Worm (Caenorhabditis elegans): ENCODE data around the gene C04E6.12.

The C04E6.12 gene

DNA sequence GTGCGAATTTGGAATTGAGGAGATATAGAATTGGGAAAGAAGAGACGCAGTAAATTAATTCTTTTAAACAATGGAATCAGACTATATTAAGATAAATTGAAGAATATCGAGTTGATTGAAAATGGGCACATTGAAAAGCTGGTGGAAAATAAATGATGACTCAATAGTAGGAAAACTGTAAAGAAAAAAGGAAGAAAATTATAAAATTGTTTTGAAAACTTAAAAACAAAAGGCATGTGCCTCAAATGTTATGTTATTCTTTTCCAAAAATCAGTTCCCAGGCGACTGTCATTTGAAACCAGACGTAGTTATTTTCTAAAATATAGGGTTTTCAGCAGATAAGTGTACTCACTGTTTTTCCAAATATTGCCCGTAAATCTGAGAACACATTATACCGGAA is at the start of gene C04E6.12:
Gene C04E6.12, minus strand, starts transcription at position 101 of the 400 bp plus-strand sequence.
- TF ChIP-seq nhr-2 (tag; optimal IDR thresholded peaks at IDR 0.05) (no peak), nhr-76 (tag; optimal IDR thresholded peaks at IDR 0.05) (no peak), unc-120 (tag; optimal IDR thresholded peaks at IDR 0.05; ENCODE audit: poor library complexity, severe bottlenecking) (no peak), unc-62 (GFP tag; optimal IDR thresholded peaks at IDR 0.05) (no peak), zip-8 (tag; optimal IDR thresholded peaks at IDR 0.05) (no peak), unc-39 (tag; optimal IDR thresholded peaks at IDR 0.05) (no peak), blmp-1 (tag; optimal IDR thresholded peaks at IDR 0.05) (no peak), ham-2 (GFP tag; optimal IDR thresholded peaks at IDR 0.05) (no peak), M03D4.4 (tag; optimal IDR thresholded peaks at IDR 0.05) (no peak), ztf-11 (tag; optimal IDR thresholded peaks at IDR 0.05) (no peak), hlh-1 (tag; optimal IDR thresholded peaks at IDR 0.05) (no peak), snpc-4 (tag; optimal IDR thresholded peaks at IDR 0.05) (no peak)

DNA sequence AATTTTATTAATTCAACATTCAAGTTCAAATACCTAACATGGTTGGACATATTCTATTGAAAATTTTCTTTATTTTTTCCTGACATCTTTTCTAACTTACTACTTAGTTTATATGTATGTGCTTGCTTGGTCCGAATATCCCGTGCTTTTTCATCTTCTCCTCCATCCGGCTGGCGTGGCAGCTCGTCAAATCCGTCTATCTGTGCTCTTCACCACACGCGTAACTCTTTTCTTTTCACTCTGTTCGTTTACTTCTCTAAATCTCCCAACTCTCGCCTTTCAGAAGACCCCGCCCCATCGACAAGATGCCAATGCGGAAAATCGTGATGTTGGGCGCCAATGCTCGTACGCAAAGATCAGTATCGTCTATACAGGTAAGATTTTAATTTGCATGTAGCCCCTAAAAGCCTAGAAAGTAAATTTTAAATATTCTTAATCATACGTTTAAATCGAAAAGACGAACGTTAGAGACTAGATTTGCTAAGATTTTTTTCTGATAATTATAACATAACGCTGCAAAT is 44.9 kb upstream of the C04E6.12 start:
- TF ChIP-seq unc-120 (tag; optimal IDR thresholded peaks at IDR 0.05; ENCODE audit: poor library complexity, severe bottlenecking) = peak; percentile 52
- TF ChIP-seq unc-62 (GFP tag; optimal IDR thresholded peaks at IDR 0.05) = peak; percentile 49
- no peak for TF ChIP-seq snpc-4 (tag; optimal IDR thresholded peaks at IDR 0.05)

DNA sequence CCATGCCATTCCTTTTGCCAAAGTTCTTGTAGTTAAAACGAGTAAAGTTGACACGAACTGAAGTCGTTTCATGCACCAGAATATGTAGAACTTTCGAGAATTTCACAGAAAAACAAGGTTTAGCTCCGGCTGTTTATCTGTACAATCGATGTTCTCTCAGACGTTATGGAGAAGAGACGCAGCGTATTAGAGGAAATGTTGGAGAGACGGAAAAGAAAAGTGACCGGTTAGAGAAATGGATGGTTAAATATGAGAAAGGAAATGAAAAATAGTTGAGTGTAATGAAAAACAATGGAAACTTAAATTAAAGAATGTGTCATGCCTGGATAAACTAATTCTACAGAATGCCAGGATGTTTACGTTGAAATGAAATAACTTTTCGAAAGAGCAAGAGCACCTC is 43.9 kb upstream of the C04E6.12 start, which contains the start of gene pcm-1:
Gene pcm-1, minus strand, starts transcription at position 187 of the 400 bp plus-strand sequence.
- TF ChIP-seq ces-1 (GFP tag; optimal IDR thresholded peaks at IDR 0.05) = peak; percentile 47
- TF ChIP-seq nhr-2 (tag; optimal IDR thresholded peaks at IDR 0.05) = no peak
- no peak for TF ChIP-seq sptf-1 (tag; optimal IDR thresholded peaks at IDR 0.05)

DNA sequence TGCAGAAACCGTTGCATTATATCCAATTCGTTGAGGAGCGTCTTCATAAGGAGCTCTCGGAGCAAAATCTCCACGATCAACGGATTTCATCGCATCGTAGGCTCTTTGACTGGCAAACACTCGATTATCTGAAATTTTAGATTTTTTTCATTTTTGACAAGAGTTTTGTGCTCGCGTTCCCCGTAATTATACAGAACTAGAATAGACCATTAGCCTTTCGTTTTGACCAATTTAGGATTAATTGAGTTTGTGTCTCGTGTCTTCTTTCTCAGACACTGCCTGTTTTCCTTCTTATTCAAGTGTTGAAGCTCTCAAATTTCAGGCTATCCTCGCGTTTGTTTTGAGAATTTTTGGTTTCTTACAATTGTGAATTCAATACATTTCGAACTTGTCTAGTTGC is 43.3 kb upstream of the C04E6.12 start:
- TF ChIP-seq ces-1 (GFP tag; optimal IDR thresholded peaks at IDR 0.05) = peak; percentile 71
- no peak for TF ChIP-seq ztf-11 (tag; optimal IDR thresholded peaks at IDR 0.05)

DNA sequence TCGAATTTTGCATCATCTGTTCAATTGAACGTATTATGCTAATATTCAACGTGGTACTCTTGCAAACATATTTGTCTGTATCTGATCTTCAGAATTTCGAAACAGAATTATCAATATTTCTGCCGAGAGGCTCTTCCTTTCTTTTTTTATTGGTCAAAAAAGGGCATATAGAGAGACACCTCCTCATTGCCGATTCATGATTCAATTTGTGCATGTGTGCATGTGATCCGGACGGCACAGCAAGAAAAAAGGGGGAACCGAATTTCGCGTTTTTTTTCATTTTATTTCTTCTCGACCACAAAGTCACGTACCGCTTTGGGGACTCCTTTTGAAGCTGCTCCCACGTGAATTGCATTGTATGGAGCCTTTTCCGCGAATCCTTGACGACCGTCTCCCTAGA is 41.7 kb upstream of the C04E6.12 start, which contains the start of gene mcp-1:
Gene mcp-1, plus strand, starts transcription at position 292 of the 400 bp plus-strand sequence.
- TF ChIP-seq lin-13 (tag; optimal IDR thresholded peaks at IDR 0.05) = no peak
- TF ChIP-seq ces-1 (GFP tag; optimal IDR thresholded peaks at IDR 0.05) = no peak
- TF ChIP-seq lin-32 (GFP tag; optimal IDR thresholded peaks at IDR 0.05) = no peak
- TF ChIP-seq hlh-1 (tag; optimal IDR thresholded peaks at IDR 0.05) = no peak
- TF ChIP-seq sem-2 (GFP tag; optimal IDR thresholded peaks at IDR 0.05) = no peak
- no peak for TF ChIP-seq ceh-83 (GFP tag; optimal IDR thresholded peaks at IDR 0.05)
- TF ChIP-seq cnd-1 (tag; optimal IDR thresholded peaks at IDR 0.05) = no peak
- TF ChIP-seq unc-39 (tag; optimal IDR thresholded peaks at IDR 0.05) = no peak

DNA sequence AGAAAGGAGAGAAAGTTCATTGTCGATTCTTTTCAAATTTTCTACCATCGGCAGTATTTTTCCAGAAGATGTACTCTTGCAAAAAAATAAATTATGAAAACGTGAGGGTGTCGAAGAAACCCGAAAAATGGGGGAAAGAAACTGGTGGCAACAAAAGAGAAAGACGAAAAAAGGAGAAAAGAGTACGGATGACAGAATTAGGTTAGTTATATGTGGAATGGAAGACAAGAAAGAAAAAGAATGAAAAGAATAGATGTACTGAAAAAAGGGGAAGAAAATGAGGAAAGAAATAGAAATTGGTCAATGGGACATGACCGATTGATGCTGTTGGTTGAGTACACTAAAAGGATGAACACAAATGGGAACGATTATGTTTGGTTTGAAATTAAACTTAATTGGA is 35.8 kb upstream of the C04E6.12 start:
- TF ChIP-seq ces-1 (GFP tag; optimal IDR thresholded peaks at IDR 0.05) = peak; percentile 69
- no peak for TF ChIP-seq nhr-237 (tag; optimal IDR thresholded peaks at IDR 0.05)
- no peak for TF ChIP-seq elt-3 (tag; optimal IDR thresholded peaks at IDR 0.05)
- no peak for TF ChIP-seq ztf-11 (tag; optimal IDR thresholded peaks at IDR 0.05)
- no peak for TF ChIP-seq cnd-1 (tag; optimal IDR thresholded peaks at IDR 0.05)
- no peak for TF ChIP-seq unc-120 (tag; optimal IDR thresholded peaks at IDR 0.05; ENCODE audit: poor library complexity, severe bottlenecking)
- no peak for TF ChIP-seq ceh-83 (GFP tag; optimal IDR thresholded peaks at IDR 0.05)

ce11 chrV:5954747-5955146 is 35.0 kb upstream of the C04E6.12 start, which contains the start of gene M03F8.6:
Gene M03F8.6 (minus strand): TSS chrV:5954847.
- TF ChIP-seq zip-8 (tag; optimal IDR thresholded peaks at IDR 0.05) (no peak), unc-39 (tag; optimal IDR thresholded peaks at IDR 0.05) (no peak), ztf-11 (tag; optimal IDR thresholded peaks at IDR 0.05) (no peak), bed-3 (GFP tag; optimal IDR thresholded peaks at IDR 0.05) (no peak), flh-1 (GFP tag; optimal IDR thresholded peaks at IDR 0.05) (no peak), pha-4 (tag; optimal IDR thresholded peaks at IDR 0.05) (no peak), drap-1 (GFP tag; optimal IDR thresholded peaks at IDR 0.05) (no peak), elt-3 (tag; optimal IDR thresholded peaks at IDR 0.05) (no peak), lin-13 (tag; optimal IDR thresholded peaks at IDR 0.05) (no peak), sptf-1 (tag; optimal IDR thresholded peaks at IDR 0.05) (no peak), M03D4.4 (tag; optimal IDR thresholded peaks at IDR 0.05) (no peak), tbx-8 (GFP tag; optimal IDR thresholded peaks at IDR 0.05) (no peak), mep-1 (tag; optimal IDR thresholded peaks at IDR 0.05) (no peak), mab-5 (tag; optimal IDR thresholded peaks at IDR 0.05) (no peak), ceh-83 (GFP tag; optimal IDR thresholded peaks at IDR 0.05) (no peak), nhr-2 (tag; optimal IDR thresholded peaks at IDR 0.05) (no peak), mls-2 (tag; optimal IDR thresholded peaks at IDR 0.05) (no peak), lsy-2 (tag; optimal IDR thresholded peaks at IDR 0.05) (no peak), sem-2 (GFP tag; optimal IDR thresholded peaks at IDR 0.05) (no peak), blmp-1 (tag; optimal IDR thresholded peaks at IDR 0.05) (no peak)
